Fruit fly (Drosophila melanogaster) ovary, adult (tissue): ENCODE measurements around the gene CG4770.

ENCODE experiments used
- CG17801 ChIP-seq: fragments of 200-800 bp; optimal IDR thresholded peaks from 2 replicates; lab custom pipeline; 2019; ENCODE audit warnings: missing biosample characterization, mild to moderate bottlenecking, missing genetic modification characterization, moderate library complexity; ENCODE audit not compliant: partially characterized antibody

Gene CG4770

dm6 chr3R:19902328-19902727 lies 16.0 kb upstream of the CG4770 start:
- TF ChIP-seq CG17801 (GFP tag; lab: Kevin White, UChicago): no peak

- TF ChIP-seq CG17801 (GFP tag; lab: Kevin White, UChicago): peak; percentile 54
Measured at dm6 chr3R:19902926-19903739, 15.2 kb upstream of the CG4770 start, which contains the start of gene ClpX. TSS of gene ClpX (minus strand) at chr3R:19903689.

dm6 chr3R:19904865-19905373 lies 13.4 kb upstream of the CG4770 start, which contains the start of the genes Surf6 and RhoGAP92B:
TSS of gene Surf6 (minus strand) at chr3R:19904868.
TSS of gene RhoGAP92B (plus strand) at chr3R:19905164.
- peak; percentile 72 for TF ChIP-seq CG17801 (GFP tag; lab: Kevin White, UChicago)

DNA sequence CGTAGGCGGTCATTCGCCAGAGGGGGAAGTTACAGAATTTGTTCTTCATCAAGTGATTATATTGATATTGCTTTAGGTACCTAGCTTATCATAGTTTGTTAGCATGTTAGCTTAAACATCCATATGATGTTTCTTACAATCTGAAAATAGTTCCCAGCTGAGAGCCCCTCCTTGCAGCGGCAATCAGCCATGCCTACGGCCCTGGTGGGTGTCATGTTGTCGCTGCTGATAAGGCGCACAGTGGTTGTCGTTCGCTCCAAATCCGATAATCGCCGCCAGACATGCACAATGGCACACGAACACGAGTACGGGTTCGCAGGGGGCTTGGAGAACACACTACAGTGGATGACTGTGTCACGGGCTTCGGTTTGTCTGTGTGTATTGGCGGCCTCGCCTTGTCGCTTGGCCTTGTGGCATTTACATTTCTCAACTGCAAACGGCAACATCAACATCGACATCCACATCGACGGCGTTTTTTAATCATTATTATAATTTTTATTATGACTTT lies 12.3 kb upstream of the CG4770 start:
- peak; percentile 47 for TF ChIP-seq CG17801 (GFP tag; lab: Kevin White, UChicago)

DNA sequence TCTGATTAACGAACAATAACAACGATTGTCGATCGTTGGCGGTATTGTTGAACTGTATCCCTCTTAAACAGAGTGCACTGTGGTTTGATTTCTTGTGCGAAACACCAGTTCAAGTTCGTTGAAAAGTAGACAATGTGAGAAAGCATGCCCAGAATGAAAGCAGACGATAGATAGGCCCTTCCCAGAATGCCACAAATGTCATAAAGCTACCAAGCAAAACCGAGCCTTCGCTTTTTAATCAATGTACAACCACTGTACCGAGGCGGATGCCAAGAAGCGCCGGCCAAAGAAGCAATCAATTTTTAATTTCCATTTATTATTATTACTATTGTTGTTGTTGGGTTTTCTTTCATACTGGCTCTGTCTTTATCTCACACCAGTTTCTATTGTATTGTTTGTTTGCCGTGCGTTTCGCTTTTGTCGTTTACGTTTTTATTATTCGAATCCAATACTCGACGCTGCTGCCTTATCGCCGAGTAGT lies 9.4 kb upstream of the CG4770 start:
- no peak for TF ChIP-seq CG17801 (GFP tag; lab: Kevin White, UChicago)

DNA sequence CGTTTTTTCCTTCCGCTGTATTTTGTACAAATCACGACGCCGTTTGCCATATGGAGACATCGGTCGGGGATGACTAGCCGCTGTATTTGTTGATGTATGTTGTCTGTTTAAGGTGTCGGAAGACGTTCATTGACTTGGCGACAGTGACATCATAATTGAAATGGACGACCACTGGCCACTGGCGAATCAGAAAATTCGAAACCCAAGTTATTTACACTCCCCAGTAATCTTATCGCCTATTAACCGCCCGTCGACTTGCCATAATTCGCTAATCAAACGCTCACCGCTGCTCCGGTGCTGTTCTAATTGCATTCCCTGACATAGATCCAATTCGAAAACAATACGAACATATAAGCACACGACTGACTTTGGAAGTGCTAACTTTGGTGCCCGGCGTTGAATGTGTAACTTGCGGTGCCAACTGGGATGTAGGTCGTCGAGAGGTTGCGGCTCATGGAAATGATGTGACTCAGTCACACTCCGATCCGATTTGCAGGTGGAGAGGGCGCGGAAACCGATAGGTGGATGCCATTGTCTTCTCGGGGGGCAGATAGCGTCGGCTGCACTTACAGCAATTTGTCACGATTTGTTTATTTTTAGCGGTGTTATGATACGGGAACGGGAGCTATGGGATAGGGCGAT lies 8.6 kb upstream of the CG4770 start:
- TF ChIP-seq CG17801 (GFP tag; lab: Kevin White, UChicago): no peak

- no peak for TF ChIP-seq CG17801 (GFP tag; lab: Kevin White, UChicago)
Measured at dm6 chr3R:19910302-19911029, 7.8 kb upstream of the CG4770 start.

- no peak for TF ChIP-seq CG17801 (GFP tag; lab: Kevin White, UChicago)
Measured at dm6 chr3R:19911030-19911429, 7.3 kb upstream of the CG4770 start.

dm6 chr3R:19915312-19915711 lies 3.0 kb upstream of the CG4770 start, which contains the start of the genes Xport-A and Xport-B:
TSS of gene Xport-A (minus strand) at chr3R:19915412.
TSS of gene Xport-B (minus strand) at chr3R:19915412.
- TF ChIP-seq CG17801 (GFP tag; lab: Kevin White, UChicago): no peak

DNA sequence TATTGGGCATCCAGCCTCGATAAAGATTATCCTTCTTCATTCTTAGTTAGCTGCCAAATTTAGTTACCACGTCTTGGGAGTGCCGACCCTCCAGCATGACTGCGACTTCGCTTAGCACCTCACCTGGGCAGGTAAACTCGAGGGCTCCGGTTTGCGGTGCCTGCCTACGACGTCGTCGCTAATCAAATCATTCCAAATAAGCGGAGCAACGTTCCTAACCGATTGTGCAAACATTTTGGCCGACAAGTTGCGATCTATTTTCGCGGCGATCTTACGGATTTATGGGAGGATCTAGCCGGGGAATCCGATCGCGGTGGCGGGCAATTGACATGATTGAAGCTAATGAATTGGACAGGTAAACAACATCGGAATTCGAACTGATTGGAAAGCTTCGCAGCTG lies 568 bp upstream of the CG4770 start, which contains the start of gene CG4465:
Gene CG4465 (minus strand): TSS at position 101 of the 400 bp plus-strand sequence.
- no peak for TF ChIP-seq CG17801 (GFP tag; lab: Kevin White, UChicago)

- TF ChIP-seq CG17801 (GFP tag; lab: Kevin White, UChicago): peak; percentile 4
Measured at dm6 chr3R:19924331-19924730, 6.0 kb downstream of the CG4770 start.

DNA sequence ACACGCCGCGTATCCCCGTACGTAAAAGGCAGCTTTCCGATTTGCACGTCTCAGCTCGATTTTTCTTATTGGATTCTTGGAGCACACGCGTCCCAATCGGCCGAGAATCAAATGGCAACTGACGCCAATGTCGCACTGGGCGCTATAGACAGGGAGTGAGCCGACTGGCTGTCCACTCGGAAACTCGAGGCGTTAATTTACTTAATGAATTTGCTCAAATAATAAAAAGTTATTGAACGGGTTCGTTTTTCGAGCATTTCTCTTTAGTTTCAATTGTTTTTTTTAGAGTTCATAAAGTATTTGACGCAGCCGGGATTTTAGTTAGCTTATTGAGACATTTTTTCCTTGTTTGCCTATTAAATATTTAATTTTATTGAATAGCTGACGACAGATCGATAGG lies 7.0 kb downstream of the CG4770 start, which contains the start of gene CG4462:
Gene CG4462 (minus strand): TSS at position 101 of the 400 bp plus-strand sequence.
- no peak for TF ChIP-seq CG17801 (GFP tag; lab: Kevin White, UChicago)

DNA sequence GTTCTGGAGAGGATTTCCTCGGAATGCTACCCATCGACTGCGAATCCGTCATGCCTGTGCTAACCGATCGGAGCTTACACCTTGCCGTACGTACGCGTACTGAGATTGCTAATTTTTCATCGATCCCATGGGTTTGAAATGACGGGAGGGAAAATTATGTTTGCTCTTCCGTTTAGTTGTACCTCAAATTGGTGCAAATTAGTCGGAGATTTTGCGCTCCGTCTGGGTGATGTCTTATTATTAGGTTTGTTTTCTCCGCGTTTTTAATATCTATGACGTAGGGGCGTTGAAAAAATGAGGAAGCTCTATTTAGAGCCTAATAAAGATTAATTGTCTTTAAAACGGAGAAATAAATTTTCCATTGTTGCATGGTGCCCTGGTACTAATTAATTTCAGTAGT lies 10.2 kb downstream of the CG4770 start, which contains the start of gene CG4459:
Gene CG4459 (minus strand): TSS at position 101 of the 400 bp plus-strand sequence.
- no peak for TF ChIP-seq CG17801 (GFP tag; lab: Kevin White, UChicago)
